Fruit fly (Drosophila melanogaster): ENCODE measurements around the gene PGAP5.

The PGAP5 gene

dm6 chr2L:8156682-8157081 is 42.0 kb upstream of the PGAP5 start (continued):
- TF ChIP-seq stc (GFP tag; IDR thresholded peaks at IDR 0.05) (peak; percentile 69), pros (GFP tag; optimal IDR thresholded peaks at IDR 0.05) (no peak), bowl (GFP tag; IDR thresholded peaks at IDR 0.05) (no peak), CG5180 (GFP tag; optimal IDR thresholded peaks at IDR 0.05) (no peak), CG11247 (GFP tag; IDR thresholded peaks at IDR 0.05) (0 out of 2 replicates have a peak, but pooled peaks have one; percentile 52), sens-2 (GFP tag; IDR thresholded peaks at IDR 0.05) (no peak), CG18476 (GFP tag; optimal IDR thresholded peaks at IDR 0.05) (peak; percentile 75), phol (tag; optimal IDR thresholded peaks at IDR 0.05) (peak; percentile 76), slou (GFP tag; optimal IDR thresholded peaks at IDR 0.05) (peak; percentile 71), amos (GFP tag; IDR thresholded peaks at IDR 0.05; ENCODE audit: partially characterized antibody) (peak; percentile 28; the same call in 1 of the 2 replicates), Gug (GFP tag; IDR thresholded peaks at IDR 0.05) (peak; percentile 34; the same call in 1 of the 4 replicates), CG10321 (GFP tag; IDR thresholded peaks at IDR 0.05) (no peak), CHES-1-like (GFP tag; optimal IDR thresholded peaks at IDR 0.05) (peak; percentile 71), sisA (GFP tag; IDR thresholded peaks at IDR 0.05) (peak; percentile 65), B-H2 (GFP tag; optimal IDR thresholded peaks at IDR 0.05) (peak; percentile 80), cas (GFP tag; IDR thresholded peaks at IDR 0.05) (peak; percentile 66; the same call in 1 of the 2 replicates), Nf-YC (tag; optimal IDR thresholded peaks at IDR 0.05) (peak; percentile 69), CG8765 (GFP tag; IDR thresholded peaks at IDR 0.05) (peak; percentile 49; the same call in 1 of the 2 replicates), CG1024 (GFP tag; IDR thresholded peaks at IDR 0.05) (0 out of 2 replicates have a peak, but pooled peaks have one; percentile 8), CG14965 (GFP tag; optimal IDR thresholded peaks at IDR 0.05; ENCODE audit: borderline replicate concordance) (peak; percentile 4), CoRest (tag; optimal IDR thresholded peaks at IDR 0.05) (peak; percentile 76), CG15269 (tag; optimal IDR thresholded peaks at IDR 0.05) (peak; percentile 62), CG30020 (tag; optimal IDR thresholded peaks at IDR 0.05) (peak; percentile 39), eyg (GFP tag; optimal IDR thresholded peaks at IDR 0.05) (peak; percentile 65), sr (GFP tag; IDR thresholded peaks at IDR 0.05) (no peak), CG16815 (GFP tag; optimal IDR thresholded peaks at IDR 0.05) (peak; percentile 37), caup (GFP tag; optimal IDR thresholded peaks at IDR 0.05; ENCODE audit: severe bottlenecking) (peak; percentile 73), Hr39 (optimal IDR thresholded peaks at IDR 0.05) (no peak), CG7786 (GFP tag; optimal IDR thresholded peaks at IDR 0.05) (peak; percentile 62), CG18011 (GFP tag; optimal IDR thresholded peaks at IDR 0.05) (peak; percentile 63), H2.0 (GFP tag; IDR thresholded peaks at IDR 0.05) (peak; percentile 41; the same call in 1 of the 2 replicates), bsh (GFP tag; optimal IDR thresholded peaks at IDR 0.05) (no peak), Fer2 (tag; optimal IDR thresholded peaks at IDR 0.05) (peak; percentile 53), CG12236 (GFP tag; optimal IDR thresholded peaks at IDR 0.05) (no peak), Dref (GFP tag; IDR thresholded peaks at IDR 0.05) (no peak), pzg (GFP tag; optimal IDR thresholded peaks at IDR 0.05) (peak; percentile 76), Six4 (GFP tag; optimal IDR thresholded peaks at IDR 0.05) (peak; percentile 70), Dad (GFP tag; optimal IDR thresholded peaks at IDR 0.05) (peak; percentile 73), ttk (GFP tag; IDR thresholded peaks at IDR 0.05) (no peak), Oli (tag; optimal IDR thresholded peaks at IDR 0.05) (peak; percentile 21), ci (GFP tag; IDR thresholded peaks at IDR 0.05) (peak; percentile 80; the same call in 2 of the 3 replicates), tin (GFP tag; optimal IDR thresholded peaks at IDR 0.05) (peak; percentile 76), CG6654 (GFP tag; optimal IDR thresholded peaks at IDR 0.05) (peak; percentile 26), CG12769 (tag; optimal IDR thresholded peaks at IDR 0.05) (peak; percentile 75), ham (GFP tag; IDR thresholded peaks at IDR 0.05) (no peak), D (optimal IDR thresholded peaks at IDR 0.05) (no peak), D (GFP tag; optimal IDR thresholded peaks at IDR 0.05) (peak; percentile 40), aop (GFP tag; IDR thresholded peaks at IDR 0.05) (no peak), cwo (GFP tag; optimal IDR thresholded peaks at IDR 0.05) (peak; percentile 21), gfzf (GFP tag; optimal IDR thresholded peaks at IDR 0.05) (peak; percentile 23), Opbp (GFP tag; IDR thresholded peaks at IDR 0.05; ENCODE audit: partially characterized antibody) (no peak)
